Fruit fly (Drosophila melanogaster) Kc167 (cell line): ENCODE results near the gene Ms.

ENCODE experiments used
- Myc ChIP-seq: fragments of >200 bp; optimal IDR thresholded peaks from 2 replicates; lab custom pipeline; 2017; ENCODE audit warnings: missing external identifiers
- Sin3A ChIP-seq: fragments of >200 bp; optimal IDR thresholded peaks from 2 replicates; lab custom pipeline; 2018; ENCODE audit warnings: missing external identifiers
- h ChIP-seq: fragments of >200 bp; optimal IDR thresholded peaks from 3 replicates; lab custom pipeline; 2018; ENCODE audit warnings: missing external identifiers
- insv ChIP-seq: fragments of >200 bp; optimal IDR thresholded peaks from 3 replicates; lab custom pipeline; 2018; ENCODE audit warnings: missing external identifiers
- psq ChIP-seq: fragments of >200 bp; optimal IDR thresholded peaks from 2 replicates; lab custom pipeline; 2017; ENCODE audit warnings: missing external identifiers
- ttk ChIP-seq: sonication (Bioruptor generic); optimal IDR thresholded peaks from 2 replicates; lab custom pipeline; 2017; ENCODE audit warnings: missing external identifiers

The Ms gene

dm6 chr3R:24318217-24319082 is 22.9 kb upstream of the Ms start, which contains the start of the genes Nab2 and BRWD3:
TSS of gene Nab2 (minus strand) at chr3R:24318419.
TSS of gene BRWD3 (plus strand) at chr3R:24319000.
- TF ChIP-seq Myc (lab: Kevin White, UChicago), result no peak
- TF ChIP-seq insv (lab: Kevin White, UChicago), result no peak

- TF ChIP-seq Sin3A (lab: Kevin White, UChicago) (no peak), Myc (lab: Kevin White, UChicago) (no peak)
These were observed 22.3 kb upstream of the Ms start for dm6 chr3R:24319083-24319381.

DNA sequence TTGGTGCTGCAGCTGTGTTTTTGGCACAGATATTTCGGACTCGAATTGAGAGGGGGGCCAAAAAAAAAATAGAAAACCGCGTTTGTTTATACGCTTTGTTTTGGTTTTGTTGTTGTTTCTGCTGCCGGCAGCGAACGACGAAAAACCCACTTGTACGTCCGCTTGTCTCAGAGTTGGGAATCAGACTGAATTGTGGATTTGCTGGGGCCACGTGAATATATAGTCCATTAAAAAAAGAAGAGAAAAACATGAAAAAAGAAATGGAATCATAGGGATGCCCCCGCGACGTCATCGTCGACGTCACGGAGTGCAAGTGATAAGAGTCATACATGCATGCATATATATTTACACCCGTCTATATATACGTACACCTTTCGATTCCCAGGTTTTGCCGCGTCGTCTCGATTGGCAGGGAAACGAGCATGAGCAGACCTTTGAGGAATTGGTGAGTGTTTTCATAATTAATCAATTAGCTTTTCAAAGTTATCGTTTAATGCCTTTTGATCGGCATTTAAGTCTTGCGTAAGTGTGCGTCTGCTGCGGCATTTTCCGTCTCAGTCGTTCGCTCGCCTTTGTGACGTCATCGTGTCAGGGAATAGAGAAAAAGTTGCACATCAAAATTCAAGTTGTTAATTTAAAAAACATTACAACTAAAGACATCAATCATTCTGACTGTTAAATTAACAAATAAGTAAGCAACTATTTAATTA is 21.6 kb upstream of the Ms start:
- no peak for TF ChIP-seq Myc (lab: Kevin White, UChicago)

DNA sequence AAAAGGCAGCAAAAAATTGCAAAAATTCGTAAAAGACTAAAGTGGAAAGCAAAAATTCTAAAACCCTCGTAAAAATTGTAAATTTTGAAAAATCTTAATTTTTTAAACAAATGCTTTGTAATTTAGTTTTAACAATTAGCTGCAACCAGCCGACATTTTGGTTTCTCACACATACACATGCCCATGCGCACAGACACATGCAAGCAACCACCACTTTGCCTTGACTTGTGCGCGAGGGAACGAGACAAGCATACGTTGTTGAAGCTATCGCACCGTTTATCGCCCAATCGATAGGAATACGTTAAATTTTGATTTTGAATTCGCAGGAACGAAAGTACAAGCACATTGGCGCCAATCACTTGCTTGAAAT is 21.0 kb upstream of the Ms start:
- no peak for TF ChIP-seq insv (lab: Kevin White, UChicago)

DNA sequence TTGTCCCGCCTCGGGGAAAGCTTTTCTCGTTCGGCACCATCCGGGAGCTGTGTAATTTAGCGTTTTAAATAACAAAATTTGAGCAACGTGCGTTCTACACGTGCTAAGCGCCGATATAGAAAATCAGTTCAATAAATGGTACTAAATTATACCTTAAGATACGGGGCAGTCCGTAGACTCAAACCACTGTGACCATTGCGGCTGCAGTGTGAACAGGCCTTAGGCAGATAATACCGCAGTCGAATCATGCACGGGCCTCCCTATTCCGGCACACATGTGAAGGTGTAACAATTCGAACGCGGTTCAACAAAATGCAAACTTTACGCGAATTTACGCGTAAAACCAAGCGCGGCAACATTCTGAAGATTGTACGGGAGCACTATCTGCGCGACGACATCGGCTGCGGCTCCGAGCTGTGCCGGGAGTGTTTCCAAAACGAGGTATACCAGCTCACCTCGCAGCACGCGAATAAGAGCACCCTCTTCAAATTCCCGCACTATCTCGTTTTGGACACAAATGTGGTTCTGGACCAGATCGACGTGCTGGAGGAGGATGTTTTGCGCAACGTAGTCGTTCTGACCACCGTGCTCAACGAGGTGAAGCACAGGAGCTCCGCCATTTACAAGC is 8.1 kb upstream of the Ms start, which contains the start of the genes Rrp5 and Dis3:
TSS of gene Rrp5 (minus strand) at position 135 of the 627 bp plus-strand sequence.
TSS of gene Dis3 (plus strand) at position 252 of the 627 bp plus-strand sequence.
- TF ChIP-seq ttk (no peak), insv (lab: Kevin White, UChicago) (no peak), Sin3A (lab: Kevin White, UChicago) (no peak), Myc (lab: Kevin White, UChicago) (no peak), h (no peak), psq (no peak)

- TF ChIP-seq insv (lab: Kevin White, UChicago) (no peak), psq (no peak), Myc (lab: Kevin White, UChicago) (no peak), ttk (no peak), Sin3A (lab: Kevin White, UChicago) (no peak), h (no peak)
These were observed 4.7 kb upstream of the Ms start, which contains the start of gene CG6432 for dm6 chr3R:24336622-24337021. TSS of gene CG6432 (plus strand) at chr3R:24336922.

- TF ChIP-seq psq (no peak), Myc (lab: Kevin White, UChicago) (no peak), insv (lab: Kevin White, UChicago) (no peak), h (no peak), Sin3A (lab: Kevin White, UChicago) (no peak), ttk (no peak)
These were observed 7.3 kb downstream of the Ms start, which contains the start of the genes CG5746 and CG6454 for dm6 chr3R:24348420-24349190. TSS of gene CG5746 (minus strand) at chr3R:24348791. TSS of gene CG6454 (plus strand) at chr3R:24349182.

DNA sequence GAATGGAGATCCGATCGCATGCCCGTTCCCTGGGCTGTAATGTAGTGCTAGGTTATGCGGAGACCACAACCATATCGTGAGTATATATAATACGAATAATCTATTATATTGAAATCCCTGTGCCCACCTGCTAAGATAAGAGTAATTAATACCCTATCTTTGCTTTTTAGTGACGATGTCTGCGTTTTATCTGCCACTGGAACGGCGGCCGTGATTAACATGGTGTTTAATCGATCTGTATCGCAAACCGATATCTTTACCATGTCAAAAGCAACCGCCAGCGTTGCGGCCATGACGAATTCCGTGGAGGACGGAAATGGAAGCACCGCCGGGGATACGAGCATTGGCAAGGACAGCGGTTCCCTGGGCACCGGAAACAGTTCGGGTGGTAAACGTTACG is 12.1 kb downstream of the Ms start:
- no peak for TF ChIP-seq Sin3A (lab: Kevin White, UChicago)
- no peak for TF ChIP-seq ttk

dm6 chr3R:24357698-24358097 is 16.3 kb downstream of the Ms start, which contains the start of gene Golgin84:
TSS of gene Golgin84 (minus strand) at chr3R:24357938.
- no peak for TF ChIP-seq psq
- TF ChIP-seq ttk, result no peak
- TF ChIP-seq Myc (lab: Kevin White, UChicago), result no peak
- no peak for TF ChIP-seq insv (lab: Kevin White, UChicago)
- TF ChIP-seq Sin3A (lab: Kevin White, UChicago), result no peak
- no peak for TF ChIP-seq h

dm6 chr3R:24359957-24360356 is 18.6 kb downstream of the Ms start, which contains the start of gene CG18528:
TSS of gene CG18528 (minus strand) at chr3R:24360144.
- TF ChIP-seq insv (lab: Kevin White, UChicago) (no peak), Sin3A (lab: Kevin White, UChicago) (no peak), ttk (no peak), psq (no peak), h (no peak), Myc (lab: Kevin White, UChicago) (no peak)

DNA sequence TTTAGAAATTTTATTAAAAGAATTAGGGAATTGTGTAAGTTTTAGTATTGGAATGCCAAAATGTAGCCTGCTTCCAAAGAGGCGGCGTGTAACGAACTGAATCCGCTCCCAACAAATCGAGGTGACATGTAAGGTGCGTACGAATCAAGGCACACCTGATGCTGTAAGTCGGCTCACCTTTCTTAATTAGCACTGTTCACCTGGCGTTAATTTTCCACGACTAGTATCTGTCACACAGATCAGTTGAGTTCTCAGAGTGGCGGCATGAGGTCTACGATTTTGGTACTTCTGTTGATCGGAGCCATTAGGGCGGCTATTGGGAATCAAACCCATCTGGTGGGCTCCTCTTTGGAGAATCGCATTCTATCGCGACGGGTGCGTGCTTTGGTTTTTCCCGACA is 20.2 kb downstream of the Ms start, which contains the start of the genes CG5762 and CG33339:
TSS of gene CG5762 (minus strand) at position 101 of the 400 bp plus-strand sequence.
TSS of gene CG33339 (plus strand) at position 265 of the 400 bp plus-strand sequence.
- TF ChIP-seq h (no peak), insv (lab: Kevin White, UChicago) (no peak), Sin3A (lab: Kevin White, UChicago) (no peak), Myc (lab: Kevin White, UChicago) (no peak), psq (no peak), ttk (no peak)

DNA sequence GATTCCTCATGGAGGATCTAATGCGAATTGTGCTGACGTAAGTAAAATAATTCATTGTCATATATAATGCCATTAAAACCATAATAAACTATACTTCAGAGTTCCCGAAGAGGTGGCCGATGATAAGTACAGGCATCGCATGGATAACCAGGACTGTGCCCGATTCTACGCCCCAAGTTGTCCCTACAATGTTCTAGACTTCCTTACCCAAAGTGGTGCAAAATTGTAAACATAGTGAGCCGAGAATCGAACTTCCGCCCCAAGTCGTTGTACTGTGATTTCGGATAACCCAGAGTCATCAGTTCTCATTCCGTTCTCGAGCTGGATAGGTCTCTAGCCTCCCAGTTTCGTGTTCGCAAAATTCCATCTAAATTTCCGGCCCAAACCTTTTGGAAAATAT is 21.5 kb downstream of the Ms start, which contains the start of gene CG33340:
TSS of gene CG33340 (plus strand) at position 301 of the 400 bp plus-strand sequence.
- TF ChIP-seq Sin3A (lab: Kevin White, UChicago) (no peak), Myc (lab: Kevin White, UChicago) (no peak), psq (no peak), ttk (no peak), h (no peak), insv (lab: Kevin White, UChicago) (no peak)
